Fruit fly (Drosophila melanogaster): Measurements from ENCODE around the gene CG8209.

DNA sequence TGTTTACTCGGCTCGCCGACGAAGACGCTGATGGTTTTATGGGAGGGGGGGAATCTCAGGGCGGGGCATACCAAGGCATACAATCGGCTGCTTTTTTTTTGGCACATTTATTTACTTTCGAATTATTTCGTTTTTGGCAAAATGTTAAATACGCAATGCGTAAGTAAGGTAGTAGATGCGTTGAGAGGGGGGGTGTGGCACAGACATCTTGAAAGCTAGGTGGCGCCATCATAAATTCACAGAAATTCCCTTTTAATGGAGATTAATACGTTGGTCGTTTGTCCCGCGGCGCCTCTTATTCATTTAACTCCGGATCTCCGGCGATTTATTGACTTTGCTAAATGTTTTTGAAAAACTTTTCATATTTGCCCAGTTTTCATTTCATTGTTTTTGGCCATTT, 34.7 kb upstream of the CG8209 start:
- TF ChIP-seq CG14711 (tag; optimal IDR thresholded peaks at IDR 0.05) = no peak
- no peak for TF ChIP-seq Crg-1 (GFP tag; optimal IDR thresholded peaks at IDR 0.05)
- no peak for TF ChIP-seq Hr96 (GFP tag; optimal IDR thresholded peaks at IDR 0.05)
